Worm (Caenorhabditis elegans) whole organism, L4/young adult: Measurements from ENCODE around the gene ZK892.5.

Experiments used
- W03F9.2 ChIP-seq: fragments of 150-350 bp; optimal IDR thresholded peaks from 2 replicates; lab custom pipeline; 2014; ENCODE audit warnings: missing biosample characterization, missing genetic modification characterization
- dao-5 ChIP-seq: sonication (generic microtip); optimal IDR thresholded peaks from 2 replicates; lab custom pipeline; 2016; ENCODE audit warnings: missing genotype, missing genetic modification characterization, moderate library complexity, missing compliant biosample characterization
- him-1 ChIP-seq: sonication (generic microtip); optimal IDR thresholded peaks from 2 replicates; lab custom pipeline; 2016; ENCODE audit warnings: missing genotype, missing genetic modification reagents, missing genetic modification characterization, missing compliant biosample characterization

ce11 chrII:9963808-9964207 lies 44.2 kb upstream of the ZK892.5 start:
- TF ChIP-seq him-1 = no peak
- no peak for TF ChIP-seq dao-5 (tag; lab: Kevin White, UChicago)
- no peak for TF ChIP-seq W03F9.2
